Worm (Caenorhabditis elegans): ENCODE measurements around the gene F11G11.5.

ce11 chrII:4834761-4835160 is 23.0 kb upstream of the F11G11.5 start, which contains the start of the genes C33F10.11 and C33F10.1:
- TF ChIP-seq unc-120 (tag; optimal IDR thresholded peaks at IDR 0.05; ENCODE audit: poor library complexity, severe bottlenecking), result no peak
- no peak for TF ChIP-seq pha-4 (tag; optimal IDR thresholded peaks at IDR 0.05)
- TF ChIP-seq elt-1 (tag; optimal IDR thresholded peaks at IDR 0.05; ENCODE audit: borderline replicate concordance, insufficient read depth), result no peak
- no peak for TF ChIP-seq nhr-28 (tag; optimal IDR thresholded peaks at IDR 0.05)
- TF ChIP-seq snpc-4 (tag; optimal IDR thresholded peaks at IDR 0.05), result no peak
- TF ChIP-seq nhr-76 (tag; optimal IDR thresholded peaks at IDR 0.05), result no peak
- TF ChIP-seq unc-62 (GFP tag; optimal IDR thresholded peaks at IDR 0.05), result no peak
- TF ChIP-seq M03D4.4 (tag; optimal IDR thresholded peaks at IDR 0.05), result no peak
- TF ChIP-seq mep-1 (tag; optimal IDR thresholded peaks at IDR 0.05), result no peak
- TF ChIP-seq lsy-2 (tag; optimal IDR thresholded peaks at IDR 0.05), result no peak
